Worm (Caenorhabditis elegans) whole organism, L1 larva: Measurements from ENCODE around the gene D2096.10.

Experiments
- C04F5.9 ChIP-seq: sonication (generic microtip); optimal IDR thresholded peaks from 2 replicates; lab custom pipeline; 2016; ENCODE audit warnings: missing genetic modification characterization, missing compliant biosample characterization
- C34B4.2 ChIP-seq: sonication (generic microtip); optimal IDR thresholded peaks from 2 replicates; lab custom pipeline; 2017; ENCODE audit warnings: mild to moderate bottlenecking, missing genetic modification characterization, missing compliant biosample characterization
- F16B12.6 ChIP-seq: fragments of 150-350 bp; optimal IDR thresholded peaks from 2 replicates; lab custom pipeline; 2014; ENCODE audit warnings: missing biosample characterization, missing genetic modification characterization
- alr-1 ChIP-seq: fragments of 200-800 bp; sonication (Bioruptor generic); optimal IDR thresholded peaks from 2 replicates; lab custom pipeline; 2018; ENCODE audit warnings: borderline replicate concordance, mild to moderate bottlenecking, missing genetic modification characterization, missing compliant biosample characterization
- aly-2 ChIP-seq: fragments of 150-350 bp; optimal IDR thresholded peaks from 2 replicates; lab custom pipeline; 2014; ENCODE audit warnings: missing biosample characterization, missing genetic modification characterization
- ama-1 ChIP-seq: fragments of 150-350 bp; optimal IDR thresholded peaks from 2 replicates; lab custom pipeline; 2014
- blmp-1 ChIP-seq: fragments of 150-350 bp; optimal IDR thresholded peaks from 2 replicates; lab custom pipeline; 2014; ENCODE audit warnings: missing biosample characterization, missing genetic modification characterization
- ceh-63 ChIP-seq: fragments of 200-800 bp; sonication (Bioruptor generic); optimal IDR thresholded peaks from 2 replicates; lab custom pipeline; 2018; ENCODE audit warnings: mild to moderate bottlenecking, missing genetic modification characterization, missing compliant biosample characterization
- ceh-88 ChIP-seq: fragments of 200-800 bp; sonication (Bioruptor generic); IDR thresholded peaks from 2 replicates; pipeline ENCODE4 v1.3.6; 2022; ENCODE audit warnings: missing genetic modification characterization, missing compliant biosample characterization
- dpl-1 ChIP-seq, 3 experiments: fragments of 150-350 bp in 2 of 3; sonication (generic microtip) in 1 of 3; optimal IDR thresholded peaks; 2 replicates each; lab custom pipeline; 2014 to 2017; ENCODE audit warnings: missing biosample characterization in 3 of 3, missing genetic modification characterization in 3 of 3, missing genetic modification reagents in 3 of 3
- dsc-1 ChIP-seq: sonication (generic microtip); optimal IDR thresholded peaks from 2 replicates; lab custom pipeline; 2016; ENCODE audit warnings: mild to moderate bottlenecking, missing genetic modification characterization, missing compliant biosample characterization
- efl-3 ChIP-seq: fragments of 200-800 bp; sonication (Bioruptor generic); optimal IDR thresholded peaks from 2 replicates; lab custom pipeline; 2018; ENCODE audit warnings: mild to moderate bottlenecking, missing genetic modification characterization, missing compliant biosample characterization
- egl-13 ChIP-seq: sonication (generic microtip); optimal IDR thresholded peaks from 2 replicates; lab custom pipeline; 2016; ENCODE audit warnings: missing genotype, missing genetic modification reagents, missing genetic modification characterization, missing compliant biosample characterization
- egl-27 ChIP-seq, 2 experiments: fragments of 150-350 bp in 1 of 2; sonication (generic microtip); optimal IDR thresholded peaks; 3 replicates each; lab custom pipeline; 2017 to 2018; ENCODE audit warnings: missing biosample characterization in 2 of 2, missing genetic modification characterization in 2 of 2, missing genetic modification reagents in 2 of 2
- elt-2 ChIP-seq: sonication (generic microtip); optimal IDR thresholded peaks from 2 replicates; lab custom pipeline; 2016; ENCODE audit warnings: missing genetic modification characterization, mild to moderate bottlenecking, inconsistent platforms, missing compliant biosample characterization, missing genetic modification reagents
- elt-3 ChIP-seq, 6 experiments: fragments of 150-350 bp in 1 of 6; sonication (generic microtip); optimal IDR thresholded peaks; 2 replicates each; lab custom pipeline; 2017 to 2018; ENCODE audit warnings: missing biosample characterization in 6 of 6, missing genetic modification characterization in 6 of 6, inconsistent platforms in 1 of 6
- ets-5 ChIP-seq: fragments of 200-800 bp; sonication (Bioruptor generic); IDR thresholded peaks from 2 replicates; pipeline ENCODE4 v1.3.6; 2022; ENCODE audit warnings: missing genetic modification characterization, missing compliant biosample characterization
- fkh-4 ChIP-seq: sonication (generic microtip); optimal IDR thresholded peaks from 2 replicates; lab custom pipeline; 2016; ENCODE audit warnings: missing compliant biosample characterization, missing genetic modification characterization, borderline replicate concordance
- fos-1 ChIP-seq: fragments of 150-350 bp; optimal IDR thresholded peaks from 2 replicates; lab custom pipeline; 2014; ENCODE audit warnings: missing biosample characterization, missing genetic modification characterization
- hpl-2 ChIP-seq: fragments of 150-350 bp; optimal IDR thresholded peaks from 2 replicates; lab custom pipeline; 2014; ENCODE audit warnings: missing biosample characterization, missing genetic modification reagents, missing genetic modification characterization
- irx-1 ChIP-seq: sonication (generic microtip); optimal IDR thresholded peaks from 2 replicates; lab custom pipeline; 2016; ENCODE audit warnings: missing genetic modification characterization, missing compliant biosample characterization
- lin-35 ChIP-seq, 2 experiments: fragments of 150-350 bp; optimal IDR thresholded peaks; 2 replicates each; lab custom pipeline; 2014; ENCODE audit warnings: missing biosample characterization in 2 of 2, missing genetic modification characterization in 2 of 2, missing genetic modification reagents in 2 of 2
- lir-3 ChIP-seq: sonication (generic microtip); optimal IDR thresholded peaks from 2 replicates; lab custom pipeline; 2016; ENCODE audit warnings: mild to moderate bottlenecking, missing genetic modification characterization, moderate library complexity, missing compliant biosample characterization; ENCODE audit not compliant: poor library complexity
- lsy-2 ChIP-seq, 2 experiments: fragments of 150-350 bp; optimal IDR thresholded peaks; 2 replicates each; lab custom pipeline; 2014; ENCODE audit warnings: missing biosample characterization in 2 of 2, missing genetic modification characterization in 2 of 2
- mab-9 ChIP-seq: fragments of 200-800 bp; sonication (Bioruptor generic); IDR thresholded peaks from 2 replicates; pipeline ENCODE4 v1.3.6; 2022; ENCODE audit warnings: missing genetic modification reagents, missing genetic modification characterization, missing compliant biosample characterization
- mdl-1 ChIP-seq, 2 experiments: fragments of 150-350 bp; optimal IDR thresholded peaks; 2 replicates each; lab custom pipeline; 2014 to 2017; ENCODE audit warnings: missing biosample characterization in 2 of 2, missing genetic modification characterization in 2 of 2, inconsistent platforms in 1 of 2
- mef-2 ChIP-seq: fragments of 150-350 bp; optimal IDR thresholded peaks from 2 replicates; lab custom pipeline; 2014; ENCODE audit warnings: missing biosample characterization, missing genetic modification characterization
- nhr-11 ChIP-seq: fragments of 150-350 bp; optimal IDR thresholded peaks from 2 replicates; lab custom pipeline; 2014; ENCODE audit warnings: missing biosample characterization, missing genetic modification characterization
- nhr-19 ChIP-seq: fragments of 200-800 bp; sonication (Bioruptor generic); conservative IDR thresholded peaks from 2 replicates; pipeline ENCODE4 v1.3.6; 2022; ENCODE audit warnings: missing genetic modification characterization, missing compliant biosample characterization
- nhr-237 ChIP-seq: fragments of 150-350 bp; optimal IDR thresholded peaks from 2 replicates; lab custom pipeline; 2014; ENCODE audit warnings: missing biosample characterization, missing genetic modification characterization
- nhr-28 ChIP-seq: fragments of 150-350 bp; optimal IDR thresholded peaks from 2 replicates; lab custom pipeline; 2014; ENCODE audit warnings: missing biosample characterization, missing genetic modification characterization
- nhr-76 ChIP-seq: sonication (generic microtip); optimal IDR thresholded peaks from 2 replicates; lab custom pipeline; 2017; ENCODE audit warnings: missing biosample characterization, missing genetic modification characterization
- nhr-84 ChIP-seq: sonication (generic microtip); optimal IDR thresholded peaks from 2 replicates; lab custom pipeline; 2017; ENCODE audit warnings: missing biosample characterization, missing genetic modification characterization
- nhr-85 ChIP-seq: sonication (generic microtip); peaks from one replicate; lab custom pipeline; 2016; ENCODE audit warnings: missing genetic modification characterization, inconsistent platforms, missing compliant biosample characterization
- nhr-90 ChIP-seq: sonication (generic microtip); optimal IDR thresholded peaks from 2 replicates; lab custom pipeline; 2016; ENCODE audit warnings: mild to moderate bottlenecking, missing genetic modification characterization, missing compliant biosample characterization; ENCODE audit not compliant: poor library complexity
- pqm-1 ChIP-seq: sonication (generic microtip); optimal IDR thresholded peaks from 3 replicates; lab custom pipeline; 2017; ENCODE audit warnings: missing biosample characterization, missing genetic modification characterization
- rnt-1 ChIP-seq: sonication (generic microtip); optimal IDR thresholded peaks from 2 replicates; lab custom pipeline; 2016; ENCODE audit warnings: mild to moderate bottlenecking, missing genetic modification characterization, moderate library complexity, missing compliant biosample characterization
- snpc-4 ChIP-seq: fragments of 150-350 bp; optimal IDR thresholded peaks from 2 replicates; lab custom pipeline; 2014; ENCODE audit warnings: missing biosample characterization, missing genetic modification characterization
- snu-23 ChIP-seq: sonication (generic microtip); optimal IDR thresholded peaks from 2 replicates; lab custom pipeline; 2016; ENCODE audit warnings: missing genetic modification characterization, missing compliant biosample characterization
- sptf-1 ChIP-seq: fragments of 150-350 bp; optimal IDR thresholded peaks from 2 replicates; lab custom pipeline; 2014; ENCODE audit warnings: missing biosample characterization, missing genetic modification characterization
- sup-37 ChIP-seq: fragments of 200-800 bp; sonication (Bioruptor generic); optimal IDR thresholded peaks from 2 replicates; lab custom pipeline; 2018; ENCODE audit warnings: mild to moderate bottlenecking, missing genetic modification characterization, missing compliant biosample characterization
- tbx-2 ChIP-seq: sonication (generic microtip); optimal IDR thresholded peaks from 2 replicates; lab custom pipeline; 2016; ENCODE audit warnings: missing genetic modification characterization, missing compliant biosample characterization
- unc-130 ChIP-seq: fragments of 150-350 bp; optimal IDR thresholded peaks from 2 replicates; lab custom pipeline; 2017; ENCODE audit warnings: missing biosample characterization, missing genetic modification characterization, inconsistent platforms
- unc-62 ChIP-seq: fragments of 150-350 bp; optimal IDR thresholded peaks from 2 replicates; lab custom pipeline; 2014; ENCODE audit warnings: missing biosample characterization, missing genetic modification reagents, missing genetic modification characterization
- ztf-11 ChIP-seq, 2 experiments: sonication (generic microtip); optimal IDR thresholded peaks; 2 replicates each; lab custom pipeline; 2016 to 2017; ENCODE audit warnings: missing genetic modification characterization in 2 of 2, missing biosample characterization in 1 of 2, missing compliant biosample characterization in 1 of 2

Gene D2096.10

DNA sequence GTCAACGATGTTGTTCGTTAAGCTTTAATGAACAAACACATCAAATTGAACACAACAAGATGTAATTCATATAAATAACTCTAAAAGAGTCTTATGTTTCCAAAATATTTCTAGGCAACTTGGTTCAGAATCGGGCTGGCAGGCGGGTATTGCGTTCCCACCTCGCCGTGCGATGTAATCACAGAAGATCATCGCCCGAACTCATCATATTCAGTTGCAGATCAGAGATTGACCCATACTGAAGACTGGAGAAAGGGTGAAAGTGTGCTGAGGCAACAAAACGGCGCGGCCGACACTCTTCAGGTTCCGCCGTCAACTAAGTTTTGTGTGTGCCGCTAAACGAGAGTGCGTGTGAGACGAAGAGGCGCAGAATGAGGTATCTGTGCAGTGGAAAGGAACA, 39.5 kb upstream of the D2096.10 start (continued):
- TF ChIP-seq dsc-1 (tag; lab: Kevin White, UChicago) (peak; percentile 88), hpl-2 (GFP tag; lab: Kevin White, UChicago) (peak; percentile 77), ets-5 (GFP tag; lab: Robert Waterston, UW) (no peak), fos-1 (tag; lab: Kevin White, UChicago) (peak; percentile 49), aly-2 (tag; lab: Kevin White, UChicago) (peak; percentile 74), C04F5.9 (tag; lab: Kevin White, UChicago) (peak; percentile 63), lir-3 (peak; percentile 56), mdl-1 (tag; optimal IDR thresholded peaks at IDR 0.05; lab: Kevin White, UChicago) (peak in 1 of 2 experiments; percentile 53), blmp-1 (tag; lab: Kevin White, UChicago) (peak; percentile 71), lin-35 (GFP tag; optimal IDR thresholded peaks at IDR 0.05; lab: Kevin White, UChicago) (peak; percentile 55 to 79), nhr-11 (tag; lab: Kevin White, UChicago) (peak; percentile 44), unc-130 (tag; lab: Kevin White, UChicago) (no peak), ztf-11 (tag; optimal IDR thresholded peaks at IDR 0.05; lab: Kevin White, UChicago) (peak in 1 of 2 experiments; percentile 80), unc-62 (GFP tag; lab: Kevin White, UChicago) (no peak), nhr-85 (tag; lab: Kevin White, UChicago) (peak; percentile 98), F16B12.6 (tag; lab: Kevin White, UChicago) (no peak), nhr-76 (tag; lab: Kevin White, UChicago) (no peak), tbx-2 (tag; lab: Kevin White, UChicago) (peak; percentile 85), snu-23 (GFP tag; lab: Kevin White, UChicago) (peak; percentile 93), sup-37 (GFP tag; lab: Kevin White, UChicago) (peak; percentile 78), fkh-4 (no peak), nhr-84 (no peak), elt-3 (tag; optimal IDR thresholded peaks at IDR 0.05; lab: Kevin White, UChicago) (peak in 2 of 6 experiments; percentile 19 to 66), ceh-63 (GFP tag; lab: Kevin White, UChicago) (no peak), dpl-1 (GFP tag; optimal IDR thresholded peaks at IDR 0.05; lab: Kevin White, UChicago) (peak; percentile 47 to 54 (median 50)), nhr-237 (tag; lab: Kevin White, UChicago) (peak; percentile 31), elt-2 (tag; lab: Kevin White, UChicago) (peak; percentile 84), nhr-28 (tag; lab: Kevin White, UChicago) (no peak), nhr-19 (peak; percentile 92), egl-27 (tag; optimal IDR thresholded peaks at IDR 0.05; lab: Kevin White, UChicago) (peak; percentile 11 to 54), alr-1 (tag; lab: Kevin White, UChicago) (no peak), ceh-88 (GFP tag; lab: Robert Waterston, UW) (peak; percentile 73; the same call in 1 of the 2 replicates), mab-9 (GFP tag; lab: Robert Waterston, UW) (peak; percentile 28; the same call in 1 of the 2 replicates), snpc-4 (tag; lab: Kevin White, UChicago) (peak; percentile 99), irx-1 (peak; percentile 80), egl-13 (tag; lab: Kevin White, UChicago) (peak; percentile 62), pqm-1 (tag; lab: Kevin White, UChicago) (no peak), ama-1 (lab: Kevin White, UChicago) (peak; percentile 92), C34B4.2 (tag; lab: Kevin White, UChicago) (no peak), efl-3 (GFP tag; lab: Kevin White, UChicago) (peak; percentile 20), mef-2 (tag; lab: Kevin White, UChicago) (no peak), sptf-1 (tag; lab: Kevin White, UChicago) (no peak), nhr-90 (tag; lab: Kevin White, UChicago) (peak; percentile 94), rnt-1 (tag; lab: Kevin White, UChicago) (peak; percentile 93), lsy-2 (tag; optimal IDR thresholded peaks at IDR 0.05; lab: Kevin White, UChicago) (peak; percentile 84 to 87)
